Fruit fly (Drosophila melanogaster) whole organism, embryonic: ENCODE data around the gene MBD-like.

Experiments used
- ATbp ChIP-seq: fragments of 200-800 bp; sonication (Bioruptor generic); optimal IDR thresholded peaks from 2 replicates; lab custom pipeline; 2017; ENCODE audit warnings: missing biosample characterization, mild to moderate bottlenecking, missing genetic modification characterization, missing genetic modification reagents
- Bdp1 ChIP-seq: fragments of 200-800 bp; sonication (Bioruptor generic); optimal IDR thresholded peaks from 3 replicates; lab custom pipeline; 2016; ENCODE audit warnings: missing biosample characterization, missing genetic modification characterization
- Bteb2 ChIP-seq: fragments of 200-800 bp; sonication (Bioruptor generic); optimal IDR thresholded peaks from 2 replicates; lab custom pipeline; 2016; ENCODE audit warnings: missing biosample characterization, missing genetic modification characterization
- CG14014 ChIP-seq: fragments of 200-800 bp; sonication (Bioruptor generic); IDR thresholded peaks from 2 replicates; pipeline ENCODE4 v1.3.6; 2022; ENCODE audit warnings: missing biosample characterization, missing genetic modification characterization
- CG14965 ChIP-seq: fragments of 200-800 bp; sonication (Bioruptor generic); optimal IDR thresholded peaks from 2 replicates; lab custom pipeline; 2016; ENCODE audit warnings: missing biosample characterization, missing genetic modification characterization, borderline replicate concordance
- CG3065 ChIP-seq: fragments of 200-800 bp; sonication (Bioruptor generic); optimal IDR thresholded peaks from 2 replicates; lab custom pipeline; 2016; ENCODE audit warnings: missing biosample characterization, missing genetic modification characterization
- CG31441 ChIP-seq: fragments of 200-800 bp; sonication (Bioruptor generic); IDR thresholded peaks from 2 replicates; pipeline ENCODE4 v1.3.6; 2022; ENCODE audit warnings: missing biosample characterization, missing genetic modification characterization
- CG5953 ChIP-seq: fragments of 200-800 bp; sonication (Bioruptor generic); IDR thresholded peaks from 2 replicates; pipeline ENCODE4 v1.3.6; 2022; ENCODE audit warnings: missing biosample characterization, missing genetic modification characterization
- CG7357 ChIP-seq: fragments of 200-800 bp; sonication (Bioruptor generic); IDR thresholded peaks from 3 replicates; pipeline ENCODE4 v1.3.6; 2022; ENCODE audit warnings: missing biosample characterization, missing genetic modification characterization
- CG7372 ChIP-seq: fragments of 200-800 bp; sonication (Bioruptor generic); IDR thresholded peaks from 2 replicates; pipeline ENCODE4 v1.3.6; 2022; ENCODE audit warnings: missing biosample characterization, missing genetic modification characterization
- CG7556 ChIP-seq: fragments of 200-800 bp; sonication (Bioruptor generic); optimal IDR thresholded peaks from 2 replicates; lab custom pipeline; 2017; ENCODE audit warnings: missing biosample characterization, mild to moderate bottlenecking, missing genetic modification characterization
- CG9727 ChIP-seq: fragments of 200-800 bp; sonication (Bioruptor generic); optimal IDR thresholded peaks from 3 replicates; lab custom pipeline; 2017; ENCODE audit warnings: missing biosample characterization, mild to moderate bottlenecking, missing genetic modification characterization
- Camta ChIP-seq: fragments of 200-800 bp; sonication (Bioruptor generic); optimal IDR thresholded peaks from 2 replicates; lab custom pipeline; 2016; ENCODE audit warnings: missing biosample characterization, missing genetic modification characterization
- D ChIP-seq, 2 experiments: fragments of 200-800 bp in 1 of 2; fragments of >200 bp in 1 of 2; sonication (Bioruptor generic) in 1 of 2; optimal IDR thresholded peaks; 2 replicates in 1 of 2; 3 replicates in 1 of 2; lab custom pipeline; 2017; ENCODE audit warnings: mild to moderate bottlenecking in 1 of 2, missing biosample characterization in 1 of 2, missing genetic modification characterization in 1 of 2, missing genetic modification reagents in 1 of 2
- Dek ChIP-seq: fragments of 200-800 bp; sonication (Bioruptor generic); optimal IDR thresholded peaks from 3 replicates; lab custom pipeline; 2019; ENCODE audit warnings: missing biosample characterization, mild to moderate bottlenecking, missing genetic modification characterization, moderate library complexity
- Dip3 ChIP-seq: fragments of 200-800 bp; sonication (Bioruptor generic); optimal IDR thresholded peaks from 3 replicates; lab custom pipeline; 2016; ENCODE audit warnings: missing biosample characterization, missing genetic modification characterization
- H15 ChIP-seq: fragments of 200-800 bp; sonication (Bioruptor generic); IDR thresholded peaks from 3 replicates; pipeline ENCODE4 v1.3.6; 2022; ENCODE audit warnings: missing biosample characterization, missing genetic modification characterization
- Hr39 ChIP-seq: fragments of >200 bp; optimal IDR thresholded peaks from 2 replicates; lab custom pipeline; 2017
- MESR4 ChIP-seq: fragments of 200-800 bp; sonication (Bioruptor generic); optimal IDR thresholded peaks from 2 replicates; lab custom pipeline; 2018; ENCODE audit warnings: missing biosample characterization, mild to moderate bottlenecking, missing genetic modification characterization, moderate library complexity
- MTF-1 ChIP-seq: fragments of 200-800 bp; sonication (Bioruptor generic); optimal IDR thresholded peaks from 2 replicates; lab custom pipeline; 2018; ENCODE audit warnings: missing biosample characterization, mild to moderate bottlenecking, missing genetic modification characterization, borderline replicate concordance
- Med ChIP-seq: fragments of 200-800 bp; sonication (Bioruptor generic); peaks from one replicate; lab custom pipeline; 2016; ENCODE audit warnings: missing biosample characterization, missing genetic modification characterization, mild to moderate bottlenecking, inconsistent platforms, moderate library complexity
- Sox100B ChIP-seq: fragments of 200-800 bp; sonication (Bioruptor generic); optimal IDR thresholded peaks from 3 replicates; lab custom pipeline; 2018; ENCODE audit warnings: missing biosample characterization, mild to moderate bottlenecking, missing genetic modification characterization
- Vsx1 ChIP-seq: fragments of 200-800 bp; sonication (Bioruptor generic); optimal IDR thresholded peaks from 2 replicates; lab custom pipeline; 2017; ENCODE audit warnings: missing biosample characterization, mild to moderate bottlenecking, missing genetic modification characterization, missing genetic modification reagents
- abd-A ChIP-seq: fragments of 200-800 bp; sonication (Bioruptor generic); optimal IDR thresholded peaks from 3 replicates; lab custom pipeline; 2019; ENCODE audit warnings: missing biosample characterization, mild to moderate bottlenecking, missing genetic modification characterization, moderate library complexity
- amos ChIP-seq: fragments of 200-800 bp; sonication (Bioruptor generic); IDR thresholded peaks from 2 replicates; pipeline ENCODE4 v1.3.6; 2022; ENCODE audit warnings: missing biosample characterization, missing genetic modification characterization; ENCODE audit not compliant: partially characterized antibody
- chinmo ChIP-seq: fragments of 200-800 bp; sonication (Bioruptor generic); IDR thresholded peaks from 4 replicates; pipeline ENCODE4 v1.3.6; 2022; ENCODE audit warnings: missing biosample characterization, missing genetic modification characterization; ENCODE audit not compliant: partially characterized antibody
- dm ChIP-seq: fragments of 200-800 bp; sonication (Bioruptor generic); optimal IDR thresholded peaks from 3 replicates; lab custom pipeline; 2016; ENCODE audit warnings: missing biosample characterization, missing genetic modification characterization
- fd3F ChIP-seq: fragments of 200-800 bp; sonication (Bioruptor generic); optimal IDR thresholded peaks from 2 replicates; lab custom pipeline; 2018; ENCODE audit warnings: missing biosample characterization, mild to moderate bottlenecking, missing genetic modification characterization, moderate library complexity
- fd96Cb ChIP-seq: fragments of 200-800 bp; sonication (Bioruptor generic); optimal IDR thresholded peaks from 2 replicates; lab custom pipeline; 2018; ENCODE audit warnings: missing biosample characterization, mild to moderate bottlenecking, missing genetic modification characterization, moderate library complexity
- gcm ChIP-seq: fragments of 200-800 bp; sonication (Bioruptor generic); optimal IDR thresholded peaks from 2 replicates; lab custom pipeline; 2019; ENCODE audit warnings: missing biosample characterization, mild to moderate bottlenecking, missing genetic modification characterization, moderate library complexity
- ham ChIP-seq: fragments of 200-800 bp; sonication (Bioruptor generic); IDR thresholded peaks from 2 replicates; pipeline ENCODE4 v1.3.6; 2022; ENCODE audit warnings: missing biosample characterization, missing genetic modification characterization
- hbn ChIP-seq: fragments of 200-800 bp; sonication (Bioruptor generic); IDR thresholded peaks from 2 replicates; pipeline ENCODE4 v1.3.6; 2022; ENCODE audit warnings: missing biosample characterization, missing genetic modification characterization; ENCODE audit not compliant: partially characterized antibody
- kni ChIP-seq: fragments of 200-800 bp; sonication (Bioruptor generic); optimal IDR thresholded peaks from 3 replicates; lab custom pipeline; 2017; ENCODE audit warnings: mild to moderate bottlenecking, missing biosample characterization, missing genetic modification reagents, missing genetic modification characterization
- knrl ChIP-seq: fragments of 200-800 bp; sonication (Bioruptor generic); IDR thresholded peaks from 3 replicates; pipeline ENCODE4 v1.3.6; 2022; ENCODE audit warnings: missing biosample characterization, missing genetic modification characterization; ENCODE audit not compliant: partially characterized antibody
- maf-S ChIP-seq: fragments of 200-800 bp; sonication (Bioruptor generic); optimal IDR thresholded peaks from 2 replicates; lab custom pipeline; 2016; ENCODE audit warnings: missing biosample characterization, missing genetic modification characterization
- pita ChIP-seq: fragments of 200-800 bp; sonication (Bioruptor generic); optimal IDR thresholded peaks from 2 replicates; lab custom pipeline; 2017; ENCODE audit warnings: missing biosample characterization, mild to moderate bottlenecking, missing genetic modification characterization
- pnt ChIP-seq: fragments of 200-800 bp; sonication (Bioruptor generic); optimal IDR thresholded peaks from 3 replicates; lab custom pipeline; 2016; ENCODE audit warnings: missing biosample characterization, missing genetic modification characterization
- sd ChIP-seq: fragments of 200-800 bp; sonication (Bioruptor generic); optimal IDR thresholded peaks from 3 replicates; lab custom pipeline; 2018; ENCODE audit warnings: missing biosample characterization, mild to moderate bottlenecking, missing genetic modification characterization, moderate library complexity
- slp2 ChIP-seq: fragments of 200-800 bp; sonication (Bioruptor generic); optimal IDR thresholded peaks from 2 replicates; lab custom pipeline; 2016; ENCODE audit warnings: missing biosample characterization, missing genetic modification characterization
- so ChIP-seq: fragments of 200-800 bp; sonication (Bioruptor generic); IDR thresholded peaks from 3 replicates; pipeline ENCODE4 v1.3.6; 2022; ENCODE audit warnings: missing biosample characterization, missing genetic modification characterization
- sob ChIP-seq: fragments of 200-800 bp; sonication (Bioruptor generic); IDR thresholded peaks from 2 replicates; pipeline ENCODE4 v1.3.6; 2022; ENCODE audit warnings: missing biosample characterization, missing genetic modification characterization
- ttk ChIP-seq: fragments of 200-800 bp; sonication (Bioruptor generic); IDR thresholded peaks from 2 replicates; pipeline ENCODE4 v2.1.2; 2022; ENCODE audit warnings: missing biosample characterization, missing genetic modification characterization
- tup ChIP-seq: fragments of 200-800 bp; sonication (Bioruptor generic); optimal IDR thresholded peaks from 2 replicates; lab custom pipeline; 2016; ENCODE audit warnings: missing biosample characterization, mild to moderate bottlenecking, missing genetic modification characterization, moderate library complexity
- twi ChIP-seq: fragments of 200-800 bp; optimal IDR thresholded peaks from 2 replicates; lab custom pipeline; 2019; ENCODE audit warnings: missing biosample characterization, mild to moderate bottlenecking, missing genetic modification characterization, moderate library complexity
- usp ChIP-seq: fragments of >200 bp; optimal IDR thresholded peaks from 2 replicates; lab custom pipeline; 2017; ENCODE audit warnings: missing biosample characterization, missing genetic modification characterization
- wor ChIP-seq: fragments of 200-800 bp; sonication (Bioruptor generic); IDR thresholded peaks from 2 replicates; pipeline ENCODE4 v1.3.6; 2022; ENCODE audit warnings: missing biosample characterization, missing genetic modification characterization
- zen ChIP-seq: fragments of 200-800 bp; sonication (Bioruptor generic); optimal IDR thresholded peaks from 3 replicates; lab custom pipeline; 2018; ENCODE audit warnings: missing biosample characterization, mild to moderate bottlenecking, missing genetic modification characterization, moderate library complexity
- zen2 ChIP-seq: fragments of 200-800 bp; sonication (Bioruptor generic); IDR thresholded peaks from 3 replicates; pipeline ENCODE4 v1.3.6; 2022; ENCODE audit warnings: missing biosample characterization, missing genetic modification characterization; ENCODE audit not compliant: partially characterized antibody

Gene MBD-like

DNA sequence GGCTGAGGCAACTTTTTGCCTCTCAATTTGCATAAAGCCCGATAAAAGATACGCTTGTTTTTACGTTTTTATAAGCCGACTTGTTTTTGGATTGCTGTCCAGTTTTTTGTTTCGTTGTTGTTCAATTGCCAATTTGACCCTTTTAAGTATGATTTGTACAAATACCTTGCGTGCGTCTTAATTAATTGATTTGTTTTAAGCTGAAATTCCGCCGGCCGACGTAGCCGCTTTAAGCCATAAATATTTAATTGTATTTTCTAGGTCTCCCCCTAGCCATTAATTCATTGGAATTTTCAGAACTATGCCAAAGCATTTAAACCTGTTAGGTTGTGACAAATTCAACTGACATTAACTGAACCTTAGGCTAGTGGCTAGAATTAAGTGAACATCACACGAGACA lies 37.1 kb downstream of the MBD-like start:
- TF ChIP-seq sd (tag; lab: Kevin White, UChicago) (peak; percentile 94), CG7556 (no peak), abd-A (tag; lab: Kevin White, UChicago) (peak; percentile 43), chinmo (GFP tag; lab: Robert Waterston, UW) (peak; percentile 43; the same call in 1 of the 4 replicates)

- peak; percentile 75 for TF ChIP-seq fd96Cb (tag; lab: Kevin White, UChicago)
- TF ChIP-seq CG9727 (GFP tag; lab: Kevin White, UChicago) = peak; percentile 12
- TF ChIP-seq wor (GFP tag; lab: Robert Waterston, UW) = 0 out of 2 replicates have a peak, but pooled peaks have one; percentile 23
- no peak for TF ChIP-seq Vsx1 (GFP tag; lab: Kevin White, UChicago)
- no peak for TF ChIP-seq pita (GFP tag; lab: Kevin White, UChicago)
- TF ChIP-seq CG31441 (GFP tag; lab: Robert Waterston, UW) = peak; percentile 65
- TF ChIP-seq CG5953 (GFP tag; lab: Robert Waterston, UW) = no peak
- TF ChIP-seq Dek (tag; lab: Kevin White, UChicago) = no peak
- peak; percentile 20; the same call in 1 of the 2 replicates for TF ChIP-seq sob (GFP tag; lab: Robert Waterston, UW)
- no peak for TF ChIP-seq MTF-1 (GFP tag; lab: Kevin White, UChicago)
- TF ChIP-seq ATbp (GFP tag; lab: Kevin White, UChicago) = peak; percentile 46
- TF ChIP-seq CG3065 (GFP tag; lab: Kevin White, UChicago) = no peak
- TF ChIP-seq tup = no peak
- TF ChIP-seq H15 (GFP tag; lab: Robert Waterston, UW) = no peak
- TF ChIP-seq D (optimal IDR thresholded peaks at IDR 0.05; lab: Kevin White, UChicago) = no peak
- TF ChIP-seq D (GFP tag; optimal IDR thresholded peaks at IDR 0.05; lab: Kevin White, UChicago) = peak; percentile 68
- TF ChIP-seq twi (tag; lab: Kevin White, UChicago) = peak; percentile 9
- no peak for TF ChIP-seq CG7357 (GFP tag; lab: Robert Waterston, UW)
- no peak for TF ChIP-seq knrl
- peak; percentile 12 for TF ChIP-seq Camta
- TF ChIP-seq gcm (GFP tag; lab: Kevin White, UChicago) = peak; percentile 45
- no peak for TF ChIP-seq fd3F (GFP tag; lab: Kevin White, UChicago)
- no peak for TF ChIP-seq ttk (GFP tag; lab: Robert Waterston, UW)
- no peak for TF ChIP-seq dm (GFP tag; lab: Kevin White, UChicago)
- peak; percentile 58 for TF ChIP-seq Med (GFP tag; lab: Kevin White, UChicago)
- TF ChIP-seq ham = no peak
- TF ChIP-seq maf-S (GFP tag; lab: Kevin White, UChicago) = peak; percentile 9
- TF ChIP-seq Bdp1 (GFP tag; lab: Kevin White, UChicago) = no peak
- TF ChIP-seq CG7372 (GFP tag; lab: Robert Waterston, UW) = no peak
- no peak for TF ChIP-seq CG14965 (GFP tag; lab: Kevin White, UChicago)
- TF ChIP-seq Dip3 (GFP tag; lab: Kevin White, UChicago) = no peak
- peak; percentile 39 for TF ChIP-seq Sox100B (GFP tag; lab: Kevin White, UChicago)
- TF ChIP-seq Bteb2 (GFP tag; lab: Kevin White, UChicago) = no peak
- no peak for TF ChIP-seq zen2 (GFP tag; lab: Robert Waterston, UW)
- 0 out of 3 replicates have a peak, but pooled peaks have one; percentile 15 for TF ChIP-seq so (GFP tag; lab: Robert Waterston, UW)
- TF ChIP-seq amos = no peak
- TF ChIP-seq kni (GFP tag; lab: Kevin White, UChicago) = no peak
- TF ChIP-seq hbn (GFP tag; lab: Robert Waterston, UW) = no peak
- TF ChIP-seq MESR4 (GFP tag; lab: Kevin White, UChicago) = no peak
- TF ChIP-seq pnt = peak; percentile 56
- peak; percentile 36 for TF ChIP-seq slp2
- no peak for TF ChIP-seq chinmo (GFP tag; lab: Robert Waterston, UW)
- TF ChIP-seq zen (tag; lab: Kevin White, UChicago) = peak; percentile 64
- no peak for TF ChIP-seq CG14014 (GFP tag; lab: Robert Waterston, UW)
- no peak for TF ChIP-seq Hr39
- TF ChIP-seq usp = no peak
These were observed 38.5 kb downstream of the MBD-like start for dm6 chr3R:9598099-9598498.
